Fruit fly (Drosophila melanogaster) whole organism, prepupa: ENCODE measurements around the gene Taf4.

ENCODE experiments used
- Blimp-1 ChIP-seq: fragments of 200-800 bp; sonication (Bioruptor generic); optimal IDR thresholded peaks from 3 replicates; lab custom pipeline; 2017; ENCODE audit warnings: missing biosample characterization, missing genetic modification characterization, mild to moderate bottlenecking, moderate library complexity, missing genetic modification reagents
- CG10631 ChIP-seq: fragments of 200-800 bp; sonication (Bioruptor generic); optimal IDR thresholded peaks from 2 replicates; lab custom pipeline; 2016; ENCODE audit warnings: missing biosample characterization, missing genetic modification characterization
- CG10669 ChIP-seq: fragments of 200-800 bp; sonication (Bioruptor generic); optimal IDR thresholded peaks from 3 replicates; lab custom pipeline; 2018; ENCODE audit warnings: missing biosample characterization, mild to moderate bottlenecking, missing genetic modification characterization, moderate library complexity
- CG11762 ChIP-seq: fragments of 200-800 bp; sonication (Bioruptor generic); optimal IDR thresholded peaks from 3 replicates; lab custom pipeline; 2016; ENCODE audit warnings: missing biosample characterization, missing genetic modification characterization; ENCODE audit not compliant: insufficient read depth
- CG11902 ChIP-seq: fragments of 200-800 bp; sonication (Bioruptor generic); optimal IDR thresholded peaks from 3 replicates; lab custom pipeline; 2016; ENCODE audit warnings: missing biosample characterization, missing genetic modification characterization
- CG1621 ChIP-seq: fragments of 200-800 bp; sonication (Bioruptor generic); optimal IDR thresholded peaks from 3 replicates; lab custom pipeline; 2018; ENCODE audit warnings: missing biosample characterization, mild to moderate bottlenecking, missing genetic modification characterization
- CG16779 ChIP-seq: fragments of 200-800 bp; sonication (Bioruptor generic); optimal IDR thresholded peaks from 3 replicates; lab custom pipeline; 2017; ENCODE audit warnings: missing biosample characterization, mild to moderate bottlenecking, missing genetic modification characterization
- CG3032 ChIP-seq: fragments of 200-800 bp; optimal IDR thresholded peaks from 2 replicates; lab custom pipeline; 2019; ENCODE audit warnings: missing biosample characterization, mild to moderate bottlenecking, missing genetic modification characterization, moderate library complexity
- CG31627 ChIP-seq: fragments of 200-800 bp; sonication (Bioruptor generic); optimal IDR thresholded peaks from 3 replicates; lab custom pipeline; 2016; ENCODE audit warnings: missing biosample characterization, missing genetic modification characterization
- CG32006 ChIP-seq: fragments of 200-800 bp; sonication (Bioruptor generic); optimal IDR thresholded peaks from 3 replicates; lab custom pipeline; 2017; ENCODE audit warnings: missing biosample characterization, mild to moderate bottlenecking, missing genetic modification characterization
- CG34406 ChIP-seq: fragments of 200-800 bp; sonication (Bioruptor generic); optimal IDR thresholded peaks from 3 replicates; lab custom pipeline; 2016; ENCODE audit warnings: missing biosample characterization, missing genetic modification characterization
- CG3919 ChIP-seq: fragments of 200-800 bp; sonication (Bioruptor generic); optimal IDR thresholded peaks from 3 replicates; lab custom pipeline; 2016; ENCODE audit warnings: missing biosample characterization, missing genetic modification characterization
- CG4318 ChIP-seq: fragments of 200-800 bp; sonication (Bioruptor generic); optimal IDR thresholded peaks from 3 replicates; lab custom pipeline; 2017; ENCODE audit warnings: missing biosample characterization, mild to moderate bottlenecking, missing genetic modification characterization
- CG6163 ChIP-seq: fragments of 200-800 bp; sonication (Bioruptor generic); IDR thresholded peaks from 3 replicates; pipeline ENCODE4 v1.3.6; 2022; ENCODE audit warnings: missing biosample characterization, missing genetic modification characterization
- CG6276 ChIP-seq: fragments of 200-800 bp; sonication (Bioruptor generic); optimal IDR thresholded peaks from 2 replicates; lab custom pipeline; 2017; ENCODE audit warnings: missing biosample characterization, mild to moderate bottlenecking, missing genetic modification characterization
- CG6792 ChIP-seq: fragments of 200-800 bp; sonication (Bioruptor generic); optimal IDR thresholded peaks from 3 replicates; lab custom pipeline; 2016; ENCODE audit warnings: missing biosample characterization, missing genetic modification characterization
- CG6808 ChIP-seq: fragments of 200-800 bp; sonication (Bioruptor generic); optimal IDR thresholded peaks from 3 replicates; lab custom pipeline; 2017; ENCODE audit warnings: missing biosample characterization, missing genetic modification characterization, mild to moderate bottlenecking, moderate library complexity, missing genetic modification reagents
- CG6854 ChIP-seq: fragments of 200-800 bp; sonication (Bioruptor generic); optimal IDR thresholded peaks from 2 replicates; lab custom pipeline; 2017; ENCODE audit warnings: missing biosample characterization, mild to moderate bottlenecking, missing genetic modification characterization
- CG7368 ChIP-seq: fragments of 200-800 bp; sonication (Bioruptor generic); optimal IDR thresholded peaks from 3 replicates; lab custom pipeline; 2016; ENCODE audit warnings: missing biosample characterization, missing genetic modification characterization
- CG8119 ChIP-seq: fragments of 200-800 bp; sonication (Bioruptor generic); IDR thresholded peaks from 3 replicates; pipeline ENCODE4 v1.3.6; 2022; ENCODE audit warnings: missing biosample characterization, missing genetic modification characterization
- CG8319 ChIP-seq: fragments of 200-800 bp; sonication (Bioruptor generic); optimal IDR thresholded peaks from 3 replicates; lab custom pipeline; 2016; ENCODE audit warnings: missing biosample characterization, missing genetic modification characterization
- CG8632 ChIP-seq: fragments of 200-800 bp; sonication (Bioruptor generic); optimal IDR thresholded peaks from 3 replicates; lab custom pipeline; 2016; ENCODE audit warnings: missing biosample characterization, missing genetic modification characterization
- CG9139 ChIP-seq: fragments of 200-800 bp; sonication (Bioruptor generic); optimal IDR thresholded peaks from 3 replicates; lab custom pipeline; 2017; ENCODE audit warnings: missing biosample characterization, mild to moderate bottlenecking, missing genetic modification characterization
- Eip75B ChIP-seq: fragments of 200-800 bp; sonication (Bioruptor generic); optimal IDR thresholded peaks from 3 replicates; lab custom pipeline; 2016; ENCODE audit warnings: missing biosample characterization, missing genetic modification characterization
- Eip78C ChIP-seq: fragments of 200-800 bp; sonication (Bioruptor generic); peaks from one replicate; lab custom pipeline; 2016; ENCODE audit warnings: missing biosample characterization, missing genetic modification characterization
- Eip93F ChIP-seq: fragments of 200-800 bp; sonication (Bioruptor generic); optimal IDR thresholded peaks from 2 replicates; lab custom pipeline; 2016; ENCODE audit warnings: missing biosample characterization, mild to moderate bottlenecking, missing genetic modification characterization
- Ets21C ChIP-seq: fragments of 200-800 bp; sonication (Bioruptor generic); optimal IDR thresholded peaks from 3 replicates; lab custom pipeline; 2016; ENCODE audit warnings: missing biosample characterization, missing genetic modification characterization
- Ets96B ChIP-seq: fragments of 200-800 bp; optimal IDR thresholded peaks from 2 replicates; lab custom pipeline; 2019; ENCODE audit warnings: missing biosample characterization, mild to moderate bottlenecking, missing genetic modification characterization, moderate library complexity
- Gug ChIP-seq: fragments of 200-800 bp; sonication (Bioruptor generic); IDR thresholded peaks from 2 replicates; pipeline ENCODE4 v1.3.6; 2022; ENCODE audit warnings: missing biosample characterization, missing genetic modification characterization
- Hr39 ChIP-seq: fragments of 200-800 bp; sonication (Bioruptor generic); optimal IDR thresholded peaks from 2 replicates; lab custom pipeline; 2016; ENCODE audit warnings: missing biosample characterization, missing genetic modification characterization
- Hr4 ChIP-seq: fragments of 200-800 bp; sonication (Bioruptor generic); optimal IDR thresholded peaks from 3 replicates; lab custom pipeline; 2016; ENCODE audit warnings: missing biosample characterization, missing genetic modification characterization
- Lpt ChIP-seq: fragments of 200-800 bp; sonication (Bioruptor generic); optimal IDR thresholded peaks from 3 replicates; lab custom pipeline; 2016; ENCODE audit warnings: missing biosample characterization, missing genetic modification characterization
- OdsH ChIP-seq: fragments of 200-800 bp; sonication (Bioruptor generic); optimal IDR thresholded peaks from 3 replicates; lab custom pipeline; 2016; ENCODE audit warnings: missing biosample characterization, missing genetic modification characterization
- Smox ChIP-seq: fragments of 200-800 bp; sonication (Bioruptor generic); optimal IDR thresholded peaks from 3 replicates; lab custom pipeline; 2016; ENCODE audit warnings: missing biosample characterization, missing genetic modification characterization
- Sox102F ChIP-seq: fragments of 200-800 bp; sonication (Bioruptor generic); optimal IDR thresholded peaks from 2 replicates; lab custom pipeline; 2016; ENCODE audit warnings: missing biosample characterization, mild to moderate bottlenecking, missing genetic modification characterization
- Sox14 ChIP-seq: fragments of 200-800 bp; sonication (Bioruptor generic); optimal IDR thresholded peaks from 3 replicates; lab custom pipeline; 2016; ENCODE audit warnings: missing biosample characterization, missing genetic modification characterization
- achi ChIP-seq: fragments of 200-800 bp; sonication (Bioruptor generic); optimal IDR thresholded peaks from 3 replicates; lab custom pipeline; 2016; ENCODE audit warnings: missing biosample characterization, missing genetic modification characterization
- acj6 ChIP-seq: fragments of 200-800 bp; sonication (Bioruptor generic); optimal IDR thresholded peaks from 3 replicates; lab custom pipeline; 2016; ENCODE audit warnings: missing biosample characterization, missing genetic modification characterization
- cyc ChIP-seq: fragments of 200-800 bp; sonication (Bioruptor generic); optimal IDR thresholded peaks from 3 replicates; lab custom pipeline; 2016; ENCODE audit warnings: missing biosample characterization, missing genetic modification characterization
- dac ChIP-seq: fragments of 200-800 bp; sonication (Bioruptor generic); optimal IDR thresholded peaks from 2 replicates; lab custom pipeline; 2017; ENCODE audit warnings: missing biosample characterization, mild to moderate bottlenecking, missing genetic modification characterization
- dsx ChIP-seq: fragments of 200-800 bp; optimal IDR thresholded peaks from 3 replicates; lab custom pipeline; 2019; ENCODE audit warnings: missing biosample characterization, mild to moderate bottlenecking, missing genetic modification characterization, moderate library complexity; ENCODE audit not compliant: poor library complexity, severe bottlenecking
- eg ChIP-seq: fragments of 200-800 bp; sonication (Bioruptor generic); IDR thresholded peaks from 3 replicates; pipeline ENCODE4 v1.3.6; 2022; ENCODE audit warnings: missing biosample characterization, missing genetic modification characterization
- esn ChIP-seq: fragments of 200-800 bp; sonication (Bioruptor generic); optimal IDR thresholded peaks from 2 replicates; lab custom pipeline; 2016; ENCODE audit warnings: missing biosample characterization, mild to moderate bottlenecking, missing genetic modification characterization, moderate library complexity
- fd59A ChIP-seq: fragments of 200-800 bp; sonication (Bioruptor generic); optimal IDR thresholded peaks from 2 replicates; lab custom pipeline; 2017; ENCODE audit warnings: missing biosample characterization, mild to moderate bottlenecking, missing genetic modification characterization, missing genetic modification reagents
- fd85E ChIP-seq: fragments of 200-800 bp; sonication (Bioruptor generic); optimal IDR thresholded peaks from 3 replicates; lab custom pipeline; 2016; ENCODE audit warnings: missing biosample characterization, missing genetic modification characterization
- lz ChIP-seq: fragments of 200-800 bp; sonication (Bioruptor generic); optimal IDR thresholded peaks from 3 replicates; lab custom pipeline; 2016; ENCODE audit warnings: missing biosample characterization, missing genetic modification characterization
- net ChIP-seq: fragments of 200-800 bp; sonication (Bioruptor generic); optimal IDR thresholded peaks from 3 replicates; lab custom pipeline; 2016; ENCODE audit warnings: missing biosample characterization, missing genetic modification characterization
- pdm3 ChIP-seq: fragments of 200-800 bp; sonication (Bioruptor generic); optimal IDR thresholded peaks from 3 replicates; lab custom pipeline; 2016; ENCODE audit warnings: missing biosample characterization, missing genetic modification characterization
- salr ChIP-seq, 2 experiments: fragments of 200-800 bp; sonication (Bioruptor generic); optimal IDR thresholded peaks; 3 replicates each; lab custom pipeline; 2016 to 2018; ENCODE audit warnings: missing biosample characterization in 2 of 2, missing genetic modification characterization in 2 of 2, mild to moderate bottlenecking in 1 of 2
- spab ChIP-seq: fragments of 200-800 bp; sonication (Bioruptor generic); optimal IDR thresholded peaks from 2 replicates; lab custom pipeline; 2017; ENCODE audit warnings: missing biosample characterization, mild to moderate bottlenecking, missing genetic modification characterization, missing genetic modification reagents
- svp ChIP-seq: fragments of 200-800 bp; sonication (Bioruptor generic); peaks from one replicate; lab custom pipeline; 2016; ENCODE audit warnings: missing biosample characterization, missing genetic modification characterization
- vri ChIP-seq: fragments of 200-800 bp; sonication (Bioruptor generic); optimal IDR thresholded peaks from 3 replicates; lab custom pipeline; 2016; ENCODE audit warnings: missing biosample characterization, mild to moderate bottlenecking, missing genetic modification characterization

Gene Taf4

DNA sequence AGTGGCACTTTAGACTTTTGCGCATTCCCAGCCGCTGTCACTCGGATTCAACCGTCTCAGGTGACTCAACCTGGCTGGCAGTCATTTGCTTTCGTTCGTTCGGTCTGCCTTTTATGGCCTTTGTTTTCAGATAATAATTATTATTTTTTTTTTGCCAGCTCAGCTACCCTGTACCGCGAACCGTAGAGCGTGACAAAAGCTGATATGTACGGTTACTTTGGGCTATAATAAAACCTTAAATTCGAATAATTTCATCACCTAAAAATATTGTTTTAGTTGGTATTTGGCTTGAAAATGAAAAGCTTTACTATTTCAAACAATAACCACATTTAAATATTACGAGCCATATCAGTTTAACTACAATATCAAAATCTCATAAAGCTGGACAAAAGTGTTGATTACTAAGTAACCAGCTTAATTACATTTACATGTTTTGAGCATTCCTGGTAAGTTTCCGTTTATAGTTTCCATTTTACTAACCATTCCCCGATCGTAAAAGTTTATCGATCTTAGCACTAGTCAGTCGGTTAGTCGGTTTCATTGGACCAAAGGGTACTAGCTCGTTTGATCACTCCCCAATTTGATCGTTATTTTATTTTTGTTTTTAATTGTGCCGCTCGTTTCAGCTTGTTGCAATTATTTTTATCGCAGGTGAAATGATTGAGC is 38.0 kb downstream of the Taf4 start:
- TF ChIP-seq cyc (GFP tag; lab: Kevin White, UChicago) (no peak), CG8319 (GFP tag; lab: Kevin White, UChicago) (no peak), esn (peak; percentile 18), CG7368 (GFP tag; lab: Kevin White, UChicago) (no peak), CG8119 (GFP tag; lab: Robert Waterston, UW) (no peak), Hr4 (GFP tag; lab: Kevin White, UChicago) (no peak), CG11902 (GFP tag; lab: Kevin White, UChicago) (no peak), CG32006 (GFP tag; lab: Kevin White, UChicago) (no peak), CG6854 (GFP tag; lab: Kevin White, UChicago) (no peak), Lpt (GFP tag; lab: Kevin White, UChicago) (no peak), Hr39 (GFP tag; lab: Kevin White, UChicago) (no peak), lz (no peak), Ets21C (GFP tag; lab: Kevin White, UChicago) (no peak), vri (GFP tag; lab: Kevin White, UChicago) (peak; percentile 6), svp (GFP tag; lab: Kevin White, UChicago) (peak; percentile 71), Eip78C (GFP tag; lab: Kevin White, UChicago) (peak; percentile 72), CG9139 (GFP tag; lab: Kevin White, UChicago) (no peak), CG11762 (no peak), eg (GFP tag; lab: Robert Waterston, UW) (no peak), CG6792 (GFP tag; lab: Kevin White, UChicago) (no peak), CG8632 (no peak), CG6163 (GFP tag; lab: Robert Waterston, UW) (no peak), CG3919 (GFP tag; lab: Kevin White, UChicago) (no peak), CG31627 (GFP tag; lab: Kevin White, UChicago) (no peak), Smox (no peak), CG16779 (tag; lab: Kevin White, UChicago) (no peak), salr (GFP tag; optimal IDR thresholded peaks at IDR 0.05; lab: Kevin White, UChicago) (no peak), Eip93F (GFP tag; lab: Kevin White, UChicago) (peak; percentile 20), Ets96B (tag; lab: Kevin White, UChicago) (no peak), acj6 (no peak), CG6808 (GFP tag; lab: Kevin White, UChicago) (no peak), achi (GFP tag; lab: Kevin White, UChicago) (no peak), CG4318 (GFP tag; lab: Kevin White, UChicago) (no peak), spab (GFP tag; lab: Kevin White, UChicago) (no peak), Sox102F (GFP tag; lab: Kevin White, UChicago) (peak; percentile 15), CG10669 (GFP tag; lab: Kevin White, UChicago) (no peak), fd85E (GFP tag; lab: Kevin White, UChicago) (no peak), dac (no peak), Eip75B (GFP tag; lab: Kevin White, UChicago) (no peak), CG34406 (GFP tag; lab: Kevin White, UChicago) (no peak), dsx (GFP tag; lab: Kevin White, UChicago) (no peak), CG6276 (GFP tag; lab: Kevin White, UChicago) (no peak), CG3032 (no peak), CG1621 (tag; lab: Kevin White, UChicago) (no peak), Sox14 (GFP tag; lab: Kevin White, UChicago) (peak; percentile 43), OdsH (GFP tag; lab: Kevin White, UChicago) (no peak), net (no peak), fd59A (no peak), Blimp-1 (GFP tag; lab: Kevin White, UChicago) (no peak), Gug (no peak), CG10631 (GFP tag; lab: Kevin White, UChicago) (no peak), pdm3 (GFP tag; lab: Kevin White, UChicago) (no peak)
